Fruit fly (Drosophila melanogaster) whole organism: Measurements from ENCODE around the gene CSN6.

Source experiments
- Dll ChIP-seq: fragments of >200 bp; optimal IDR thresholded peaks from 2 replicates; lab custom pipeline; 2017
- pan ChIP-seq: fragments of >200 bp; optimal IDR thresholded peaks from 2 replicates; lab custom pipeline; 2017
- usp ChIP-seq: fragments of >200 bp; optimal IDR thresholded peaks from 2 replicates; lab custom pipeline; 2017; ENCODE audit warnings: missing biosample characterization, missing genetic modification characterization, mixed read lengths

DNA sequence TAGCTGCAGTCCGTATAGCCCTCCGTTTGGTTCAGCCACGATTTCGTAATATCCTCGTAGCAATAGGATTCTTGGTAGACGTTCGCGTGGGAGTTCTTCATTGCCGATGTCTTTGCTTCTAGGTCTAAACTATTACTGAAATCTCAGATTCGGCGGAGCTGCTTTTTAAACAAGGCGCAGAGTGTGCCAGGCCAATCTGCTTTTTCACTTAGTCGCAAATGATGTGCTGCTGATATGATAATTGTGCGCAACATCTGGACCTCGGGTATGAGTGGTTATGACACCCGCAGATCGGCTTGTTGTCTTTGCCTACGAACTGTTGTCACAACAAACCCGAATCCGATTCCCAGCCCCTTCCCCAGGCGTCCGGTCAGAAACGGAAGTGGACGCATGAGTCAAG, 6.0 kb downstream of the CSN6 start, which contains the start of gene btn:
- TF ChIP-seq Dll (lab: Kevin White, UChicago), result no peak
- no peak for TF ChIP-seq usp
- TF ChIP-seq pan (lab: Kevin White, UChicago), result no peak
